Worm (Caenorhabditis elegans) whole organism, late embryonic: Measurements from ENCODE around the gene btb-18.

ENCODE experiments used
- C08G9.2 ChIP-seq: sonication (generic microtip); optimal IDR thresholded peaks from 2 replicates; lab custom pipeline; 2016; ENCODE audit warnings: mild to moderate bottlenecking, missing genetic modification characterization, moderate library complexity, missing compliant biosample characterization
- C38D4.7 ChIP-seq: fragments of 200-800 bp; sonication (Bioruptor generic); optimal IDR thresholded peaks from 2 replicates; lab custom pipeline; 2018; ENCODE audit warnings: mild to moderate bottlenecking, missing genetic modification characterization, moderate library complexity, missing compliant biosample characterization
- F13H6.1 ChIP-seq: sonication (generic microtip); optimal IDR thresholded peaks from 2 replicates; lab custom pipeline; 2016; ENCODE audit warnings: missing genetic modification characterization, missing compliant biosample characterization
- K09A11.1 ChIP-seq: sonication (generic microtip); optimal IDR thresholded peaks from 2 replicates; lab custom pipeline; 2017; ENCODE audit warnings: antibody characterized with exemption, mild to moderate bottlenecking, missing genetic modification characterization, missing compliant biosample characterization; ENCODE audit not compliant: insufficient read depth
- ama-1 ChIP-seq: fragments of 150-350 bp; optimal IDR thresholded peaks from 2 replicates; lab custom pipeline; 2014
- ceh-18 ChIP-seq: sonication (generic microtip); optimal IDR thresholded peaks from 2 replicates; lab custom pipeline; 2016; ENCODE audit warnings: missing genetic modification characterization, missing compliant biosample characterization
- ceh-2 ChIP-seq: sonication (generic microtip); optimal IDR thresholded peaks from 2 replicates; lab custom pipeline; 2016; ENCODE audit warnings: missing genotype, missing genetic modification characterization, missing compliant biosample characterization
- ceh-22 ChIP-seq: sonication (generic microtip); optimal IDR thresholded peaks from 2 replicates; lab custom pipeline; 2017; ENCODE audit warnings: missing biosample characterization, missing genetic modification characterization
- ceh-24 ChIP-seq: sonication (generic microtip); optimal IDR thresholded peaks from 2 replicates; lab custom pipeline; 2016; ENCODE audit warnings: mild to moderate bottlenecking, missing genetic modification characterization, missing compliant biosample characterization
- ceh-31 ChIP-seq: sonication (generic microtip); optimal IDR thresholded peaks from 2 replicates; lab custom pipeline; 2016; ENCODE audit warnings: missing genetic modification characterization, missing compliant biosample characterization
- ceh-48 ChIP-seq: sonication (generic microtip); optimal IDR thresholded peaks from 2 replicates; lab custom pipeline; 2016; ENCODE audit warnings: missing genetic modification characterization, inconsistent platforms, missing compliant biosample characterization
- ceh-6 ChIP-seq: fragments of 200-800 bp; sonication (Bioruptor generic); optimal IDR thresholded peaks from 2 replicates; lab custom pipeline; 2018; ENCODE audit warnings: mild to moderate bottlenecking, missing genetic modification characterization, missing compliant biosample characterization
- elt-2 ChIP-seq: sonication (generic microtip); optimal IDR thresholded peaks from 2 replicates; lab custom pipeline; 2016; ENCODE audit warnings: missing genetic modification reagents, missing genetic modification characterization, missing compliant biosample characterization
- ets-4 ChIP-seq: sonication (generic microtip); optimal IDR thresholded peaks from 2 replicates; lab custom pipeline; 2016; ENCODE audit warnings: missing genetic modification characterization, missing compliant biosample characterization
- fax-1 ChIP-seq: sonication (generic microtip); optimal IDR thresholded peaks from 2 replicates; lab custom pipeline; 2016; ENCODE audit warnings: missing genotype, missing genetic modification characterization, missing compliant biosample characterization
- fkh-6 ChIP-seq: sonication (generic microtip); optimal IDR thresholded peaks from 2 replicates; lab custom pipeline; 2016; ENCODE audit warnings: missing genetic modification characterization, missing compliant biosample characterization
- hlh-15 ChIP-seq: sonication (generic microtip); optimal IDR thresholded peaks from 2 replicates; lab custom pipeline; 2016; ENCODE audit warnings: missing genetic modification characterization, missing compliant biosample characterization
- hlh-30 ChIP-seq: sonication (generic microtip); optimal IDR thresholded peaks from 2 replicates; lab custom pipeline; 2017; ENCODE audit warnings: antibody characterized with exemption, missing genetic modification characterization, missing compliant biosample characterization; ENCODE audit not compliant: insufficient read depth
- mec-3 ChIP-seq: sonication (generic microtip); optimal IDR thresholded peaks from 2 replicates; lab custom pipeline; 2016; ENCODE audit warnings: borderline replicate concordance, missing genetic modification characterization, missing compliant biosample characterization
- nhr-11 ChIP-seq: fragments of 150-350 bp; optimal IDR thresholded peaks from 2 replicates; lab custom pipeline; 2014; ENCODE audit warnings: missing biosample characterization, missing genetic modification characterization
- nhr-232 ChIP-seq: sonication (generic microtip); optimal IDR thresholded peaks from 2 replicates; lab custom pipeline; 2016; ENCODE audit warnings: missing genetic modification characterization, missing compliant biosample characterization
- npax-4 ChIP-seq: sonication (generic microtip); optimal IDR thresholded peaks from 2 replicates; lab custom pipeline; 2016; ENCODE audit warnings: missing genetic modification characterization, missing compliant biosample characterization
- odd-2 ChIP-seq: sonication (generic microtip); optimal IDR thresholded peaks from 2 replicates; lab custom pipeline; 2017; ENCODE audit warnings: antibody characterized with exemption, mild to moderate bottlenecking, missing genetic modification characterization, missing compliant biosample characterization
- pat-9 ChIP-seq: fragments of 200-800 bp; sonication (Bioruptor generic); optimal IDR thresholded peaks from 2 replicates; lab custom pipeline; 2018; ENCODE audit warnings: mild to moderate bottlenecking, missing genetic modification characterization, moderate library complexity, missing compliant biosample characterization
- pha-4 ChIP-seq: fragments of 150-350 bp; optimal IDR thresholded peaks from 2 replicates; lab custom pipeline; 2018; ENCODE audit warnings: missing biosample characterization, missing genetic modification reagents, missing genetic modification characterization
- ref-2 ChIP-seq: sonication (generic microtip); optimal IDR thresholded peaks from 2 replicates; lab custom pipeline; 2016; ENCODE audit warnings: missing genetic modification characterization, missing compliant biosample characterization
- sdc-2 ChIP-seq: sonication (generic microtip); optimal IDR thresholded peaks from 2 replicates; lab custom pipeline; 2016; ENCODE audit warnings: missing genotype, missing genetic modification characterization, missing compliant biosample characterization
- tbx-7 ChIP-seq: sonication (generic microtip); optimal IDR thresholded peaks from 2 replicates; lab custom pipeline; 2016; ENCODE audit warnings: missing genotype, missing genetic modification characterization, missing compliant biosample characterization
- ttx-3 ChIP-seq: sonication (generic microtip); optimal IDR thresholded peaks from 2 replicates; lab custom pipeline; 2016; ENCODE audit warnings: missing genetic modification reagents, missing genetic modification characterization, missing compliant biosample characterization
- unc-3 ChIP-seq, 2 experiments: fragments of 200-800 bp in 1 of 2; sonication (Bioruptor generic) in 1 of 2; sonication (generic microtip) in 1 of 2; conservative IDR thresholded peaks in 1 of 2; optimal IDR thresholded peaks in 1 of 2; 2 replicates each; pipeline versions ENCODE4 v1.3.6 to Lab custom; 2016 to 2022; ENCODE audit warnings: missing compliant biosample characterization in 2 of 2, missing genetic modification characterization in 2 of 2, missing genetic modification reagents in 1 of 2
- unc-42 ChIP-seq: sonication (generic microtip); optimal IDR thresholded peaks from 2 replicates; lab custom pipeline; 2016; ENCODE audit warnings: missing genotype, missing genetic modification characterization, missing compliant biosample characterization
- zip-5 ChIP-seq: sonication (generic microtip); optimal IDR thresholded peaks from 2 replicates; lab custom pipeline; 2016; ENCODE audit warnings: missing genetic modification characterization, missing compliant biosample characterization

btb-18 gene

DNA sequence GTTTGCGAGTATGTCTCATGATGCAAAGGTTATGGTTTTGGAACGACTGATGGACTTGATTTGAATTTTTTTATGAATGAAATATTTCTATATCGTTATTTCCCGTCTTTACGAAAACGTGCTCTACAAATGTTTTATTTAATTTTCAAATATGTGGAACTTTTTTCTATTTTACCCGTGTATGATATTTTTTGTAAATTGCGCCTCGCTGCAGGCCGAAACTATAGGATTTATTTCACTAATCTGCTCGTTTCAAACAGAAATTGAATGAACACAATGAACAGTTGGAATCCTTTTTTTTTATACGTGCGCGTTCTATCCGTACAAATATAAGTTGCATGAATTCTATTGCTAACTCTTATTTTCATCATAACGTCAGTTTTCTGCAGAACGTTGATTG, at the start of gene btb-18:
TSS of gene btb-18 (plus strand) at position 301 of the 400 bp plus-strand sequence.
- TF ChIP-seq hlh-15 (tag; lab: Kevin White, UChicago) (no peak), npax-4 (tag; lab: Kevin White, UChicago) (no peak), pat-9 (no peak), mec-3 (tag; lab: Kevin White, UChicago) (no peak), ttx-3 (tag; lab: Kevin White, UChicago) (no peak), sdc-2 (tag; lab: Kevin White, UChicago) (no peak)

DNA sequence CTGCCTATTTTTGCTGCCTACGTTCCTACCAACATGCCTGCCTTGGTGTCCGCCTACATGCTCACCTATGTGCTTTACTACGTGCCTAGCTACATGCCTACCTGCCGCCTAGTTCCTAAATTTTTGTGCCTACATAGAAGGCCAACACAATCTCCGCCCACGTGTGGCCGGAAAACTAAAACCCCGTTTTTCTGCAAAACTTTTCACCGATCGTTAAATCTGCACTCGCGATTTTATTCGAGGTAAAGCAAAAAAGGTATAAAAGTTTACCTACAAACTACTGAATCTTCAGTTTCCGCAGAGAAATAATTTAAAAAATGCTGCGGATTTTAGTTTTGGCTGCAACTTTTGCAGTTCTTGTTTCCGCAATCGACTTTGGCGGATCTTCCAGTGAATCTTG, 48.6 kb upstream of the btb-18 start, which contains the start of gene clec-124:
TSS of gene clec-124 (plus strand) at position 301 of the 400 bp plus-strand sequence.
- TF ChIP-seq mec-3 (tag; lab: Kevin White, UChicago): no peak
- TF ChIP-seq ceh-18 (tag; lab: Kevin White, UChicago): no peak
- TF ChIP-seq C08G9.2 (tag; lab: Kevin White, UChicago): no peak
- no peak for TF ChIP-seq ceh-24
- no peak for TF ChIP-seq zip-5
- TF ChIP-seq odd-2 (tag; lab: Kevin White, UChicago): no peak
- no peak for TF ChIP-seq K09A11.1 (tag; lab: Kevin White, UChicago)
- no peak for TF ChIP-seq nhr-11 (tag; lab: Kevin White, UChicago)

DNA sequence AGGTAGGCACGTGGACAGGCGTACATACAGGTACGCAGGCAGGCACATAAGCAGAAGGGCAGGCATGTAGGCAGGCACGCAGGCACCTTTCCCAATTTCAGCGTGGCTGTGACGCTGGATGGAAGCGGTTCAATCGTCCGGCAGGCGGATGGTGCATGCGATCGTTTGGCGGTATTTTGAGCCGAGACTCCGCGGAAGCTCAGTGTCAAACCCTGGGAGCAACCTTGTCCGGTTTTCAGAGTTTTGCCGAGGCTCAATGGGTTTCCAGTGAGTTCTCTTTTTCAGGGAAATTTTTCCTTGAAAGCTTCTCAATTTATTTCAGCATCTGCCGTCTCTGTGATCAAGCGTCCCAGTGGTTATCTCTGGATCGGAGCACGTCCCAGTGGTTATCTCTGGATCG, 47.8 kb upstream of the btb-18 start:
- TF ChIP-seq elt-2 (tag; lab: Kevin White, UChicago) (no peak), fax-1 (tag; lab: Kevin White, UChicago) (no peak), C38D4.7 (GFP tag; lab: Kevin White, UChicago) (no peak), ets-4 (no peak), nhr-232 (tag; lab: Kevin White, UChicago) (no peak), ceh-48 (tag; lab: Kevin White, UChicago) (no peak), ttx-3 (tag; lab: Kevin White, UChicago) (no peak), tbx-7 (tag; lab: Kevin White, UChicago) (no peak)

DNA sequence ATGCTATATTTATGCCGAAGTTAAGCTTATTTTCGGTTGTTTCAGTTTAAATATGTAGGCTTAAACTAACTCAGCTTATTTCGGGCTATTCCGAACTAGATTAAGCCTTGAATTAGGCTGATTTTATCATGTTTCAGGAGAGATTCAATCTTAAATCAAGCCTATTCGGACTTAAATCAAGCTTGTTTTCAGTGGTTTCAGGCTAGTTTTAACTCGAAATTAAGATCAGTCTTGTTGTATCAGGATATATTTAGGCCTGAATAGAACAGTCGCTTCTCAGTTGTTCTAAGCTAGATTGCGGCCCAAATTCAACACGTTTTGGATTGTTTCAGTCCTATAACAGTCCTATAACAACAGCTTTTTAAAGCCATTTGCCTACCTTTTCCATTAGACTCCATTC, 46.2 kb upstream of the btb-18 start:
- TF ChIP-seq fkh-6 (tag; lab: Kevin White, UChicago) (no peak), npax-4 (tag; lab: Kevin White, UChicago) (no peak), ets-4 (no peak), unc-3 (GFP tag; conservative IDR thresholded peaks at IDR 0.05; lab: Robert Waterston, UW) (no peak), unc-3 (tag; optimal IDR thresholded peaks at IDR 0.05; lab: Kevin White, UChicago) (no peak), hlh-30 (tag; lab: Kevin White, UChicago) (no peak), ref-2 (no peak), pha-4 (tag; lab: Kevin White, UChicago) (no peak)

DNA sequence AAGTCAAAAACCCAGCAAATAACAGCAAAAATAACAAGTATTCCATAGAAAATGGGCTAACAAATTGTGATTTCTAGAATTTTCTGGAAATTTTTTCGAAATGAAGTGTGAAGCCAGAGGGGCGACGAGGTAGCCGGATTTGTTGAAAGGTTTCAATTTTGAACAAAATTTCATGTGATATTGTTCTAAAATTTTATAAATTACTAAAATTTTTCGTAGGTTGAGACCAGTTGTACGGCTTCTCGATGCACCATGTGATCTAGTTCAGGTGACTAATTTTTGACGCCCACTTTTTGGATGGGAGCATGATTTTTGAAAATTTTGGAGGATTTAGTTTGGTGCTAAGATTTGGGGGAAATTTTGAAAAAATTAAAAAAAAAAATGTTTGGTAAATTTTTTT, 38.8 kb upstream of the btb-18 start, which contains the start of gene gcy-19:
TSS of gene gcy-19 (minus strand) at position 101 of the 400 bp plus-strand sequence.
- TF ChIP-seq unc-3 (GFP tag; conservative IDR thresholded peaks at IDR 0.05; lab: Robert Waterston, UW): no peak
- TF ChIP-seq unc-3 (tag; optimal IDR thresholded peaks at IDR 0.05; lab: Kevin White, UChicago): no peak
- no peak for TF ChIP-seq npax-4 (tag; lab: Kevin White, UChicago)
- TF ChIP-seq odd-2 (tag; lab: Kevin White, UChicago): no peak
- TF ChIP-seq ceh-22 (tag; lab: Kevin White, UChicago): no peak
- no peak for TF ChIP-seq ama-1
- TF ChIP-seq ceh-6 (GFP tag; lab: Kevin White, UChicago): no peak
- no peak for TF ChIP-seq C38D4.7 (GFP tag; lab: Kevin White, UChicago)
- TF ChIP-seq ceh-31 (tag; lab: Kevin White, UChicago): no peak
- no peak for TF ChIP-seq unc-42
- TF ChIP-seq ttx-3 (tag; lab: Kevin White, UChicago): no peak
- TF ChIP-seq F13H6.1 (tag; lab: Kevin White, UChicago): no peak

DNA sequence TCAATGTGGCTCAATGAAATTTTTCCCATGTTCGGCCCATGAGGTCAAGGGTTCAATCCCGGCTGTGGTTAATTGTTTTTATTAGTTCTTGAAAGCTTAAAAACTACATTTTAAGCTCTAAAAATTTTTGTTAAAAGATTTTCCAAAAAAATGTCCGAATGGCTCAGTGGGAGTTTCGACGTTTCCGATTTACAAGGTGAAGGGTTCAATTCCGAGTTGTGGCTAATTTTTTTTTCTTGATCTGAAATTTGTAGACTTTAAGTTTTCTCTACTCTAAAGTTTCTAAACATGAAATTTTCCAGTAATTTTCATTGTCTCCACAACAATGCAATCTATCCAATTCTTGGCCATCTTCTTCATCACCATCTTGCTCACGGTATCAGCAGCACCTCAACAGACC, 35.5 kb upstream of the btb-18 start, which contains the start of gene F02E11.2:
TSS of gene F02E11.2 (plus strand) at position 301 of the 400 bp plus-strand sequence.
- TF ChIP-seq ceh-2 (tag; lab: Kevin White, UChicago) (no peak), C08G9.2 (tag; lab: Kevin White, UChicago) (no peak), hlh-15 (tag; lab: Kevin White, UChicago) (no peak)
